Worm (Caenorhabditis elegans) whole organism, young adult: ENCODE results near the gene C55A1.4.

Source experiments
- F57A8.1 ChIP-seq: fragments of 200-800 bp; sonication (Bioruptor generic); optimal IDR thresholded peaks from 2 replicates; lab custom pipeline; 2018; ENCODE audit warnings: mild to moderate bottlenecking, missing genetic modification characterization, moderate library complexity, missing compliant biosample characterization
- lag-1 ChIP-seq: fragments of 200-800 bp; sonication (Bioruptor generic); IDR thresholded peaks from 2 replicates; pipeline ENCODE4 v1.3.6; 2022; ENCODE audit warnings: missing genetic modification reagents, missing genetic modification characterization, missing compliant biosample characterization

DNA sequence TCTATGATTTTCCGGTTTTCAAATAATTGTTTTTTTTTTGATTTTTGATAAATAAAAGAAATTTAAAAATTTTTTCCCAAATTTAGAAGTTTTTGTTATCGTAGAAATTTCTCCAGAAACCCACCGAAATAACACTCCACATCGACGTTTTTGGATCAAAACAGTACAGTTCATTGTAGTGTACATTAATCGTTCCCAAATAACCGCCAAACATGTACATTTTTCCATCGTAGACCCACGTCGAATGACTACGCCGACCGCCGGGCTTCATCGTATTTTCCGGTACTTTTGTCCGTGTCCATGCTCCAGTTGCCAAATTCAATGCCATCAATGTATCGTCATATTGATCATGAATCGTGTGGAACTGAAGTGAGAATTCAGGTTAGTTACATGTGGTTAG is 11.0 kb upstream of the C55A1.4 start, which contains the start of gene F53E4.2:
- TF ChIP-seq F57A8.1 (GFP tag; lab: Kevin White, UChicago), result no peak
- no peak for TF ChIP-seq lag-1 (GFP tag; lab: Robert Waterston, UW)
